Fruit fly (Drosophila melanogaster): ENCODE data around the gene Pino.

DNA sequence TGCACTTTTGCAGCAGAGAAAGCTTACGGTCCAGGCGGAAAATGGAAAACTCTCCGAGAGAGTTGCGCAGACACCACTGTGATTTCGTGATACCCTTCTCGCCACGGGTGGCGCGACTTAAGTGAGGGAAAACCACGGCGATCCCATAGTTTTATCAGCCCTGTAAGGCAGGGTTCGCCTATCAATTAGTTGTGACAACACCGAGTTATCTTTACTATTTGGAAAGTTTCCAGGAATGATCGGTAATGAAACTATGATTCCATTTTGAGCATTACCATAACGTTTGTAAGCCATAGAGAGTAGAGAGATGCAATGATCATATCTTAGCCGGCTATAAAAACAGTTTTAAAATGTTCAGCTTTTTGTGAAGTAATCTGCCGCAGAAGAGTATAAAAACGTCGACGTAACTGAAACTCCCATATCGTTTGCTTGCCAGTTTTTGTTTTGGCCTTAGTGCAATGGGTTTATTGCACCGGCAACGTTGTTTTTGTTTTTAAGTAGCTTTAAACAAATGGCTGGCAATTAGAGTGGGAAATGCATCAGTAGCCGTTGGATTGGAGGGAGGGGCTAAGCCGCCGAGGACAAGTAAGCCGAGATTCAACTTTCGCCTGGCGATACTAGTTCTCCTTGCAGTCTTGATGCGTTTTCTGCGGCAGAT, 28.0 kb upstream of the Pino start:
- TF ChIP-seq usp (GFP tag; optimal IDR thresholded peaks at IDR 0.05) (no peak), CG8478 (optimal IDR thresholded peaks at IDR 0.05) (no peak), psq (optimal IDR thresholded peaks at IDR 0.05) (no peak), pan (optimal IDR thresholded peaks at IDR 0.05) (no peak), Dll (optimal IDR thresholded peaks at IDR 0.05) (no peak)
